Worm (Caenorhabditis elegans) whole organism, L3 larva: ENCODE results near the gene K08H2.2.

Experiments
- ZK546.5 ChIP-seq: sonication (generic microtip); optimal IDR thresholded peaks from 2 replicates; lab custom pipeline; 2017; ENCODE audit warnings: missing biosample characterization, missing genetic modification characterization
- aly-2 ChIP-seq: fragments of 150-350 bp; optimal IDR thresholded peaks from 2 replicates; lab custom pipeline; 2014; ENCODE audit warnings: missing biosample characterization, missing genetic modification characterization
- ceh-9 ChIP-seq: sonication (generic microtip); optimal IDR thresholded peaks from 2 replicates; lab custom pipeline; 2018; ENCODE audit warnings: missing biosample characterization, missing genetic modification characterization
- elt-2 ChIP-seq: sonication (generic microtip); optimal IDR thresholded peaks from 2 replicates; lab custom pipeline; 2016; ENCODE audit warnings: missing genetic modification reagents, mild to moderate bottlenecking, missing genetic modification characterization, missing compliant biosample characterization
- fkh-10 ChIP-seq: sonication (generic microtip); optimal IDR thresholded peaks from 2 replicates; lab custom pipeline; 2017; ENCODE audit warnings: missing biosample characterization, missing genetic modification reagents, missing genetic modification characterization
- nhr-11 ChIP-seq: fragments of 150-350 bp; optimal IDR thresholded peaks from 2 replicates; lab custom pipeline; 2014; ENCODE audit warnings: missing biosample characterization, missing genetic modification characterization
- nhr-237 ChIP-seq: fragments of 150-350 bp; optimal IDR thresholded peaks from 2 replicates; lab custom pipeline; 2014; ENCODE audit warnings: missing biosample characterization, missing genetic modification characterization
- nhr-76 ChIP-seq: fragments of 150-350 bp; sonication (generic microtip); optimal IDR thresholded peaks from 5 replicates; lab custom pipeline; 2014; ENCODE audit warnings: missing biosample characterization, missing genetic modification characterization
- pha-4 ChIP-seq: fragments of 150-350 bp; optimal IDR thresholded peaks from 2 replicates; lab custom pipeline; 2014; ENCODE audit warnings: missing biosample characterization, missing genetic modification reagents, missing genetic modification characterization
- tbx-2 ChIP-seq: sonication (generic microtip); optimal IDR thresholded peaks from 2 replicates; lab custom pipeline; 2016; ENCODE audit warnings: mild to moderate bottlenecking, missing genetic modification characterization, missing compliant biosample characterization
- unc-62 ChIP-seq: fragments of 150-350 bp; sonication (generic microtip); optimal IDR thresholded peaks from 4 replicates; lab custom pipeline; 2014; ENCODE audit warnings: missing biosample characterization, missing genetic modification reagents, missing genetic modification characterization
- zag-1 ChIP-seq: fragments of 150-350 bp; optimal IDR thresholded peaks from 2 replicates; lab custom pipeline; 2014; ENCODE audit warnings: missing biosample characterization, missing genetic modification characterization
- ztf-11 ChIP-seq: fragments of 150-350 bp; optimal IDR thresholded peaks from 2 replicates; lab custom pipeline; 2014; ENCODE audit warnings: missing biosample characterization, missing genetic modification characterization

ce11 chrX:13251354-13251843 lies 16.6 kb upstream of the K08H2.2 start:
- TF ChIP-seq zag-1 (tag; lab: Kevin White, UChicago) = no peak
- TF ChIP-seq nhr-76 (tag; lab: Kevin White, UChicago) = no peak
- peak; percentile 89 for TF ChIP-seq pha-4 (tag; lab: Kevin White, UChicago)
- no peak for TF ChIP-seq ceh-9
- no peak for TF ChIP-seq aly-2
- TF ChIP-seq ZK546.5 (tag; lab: Kevin White, UChicago) = no peak
- peak; percentile 42 for TF ChIP-seq tbx-2 (tag; lab: Kevin White, UChicago)
- no peak for TF ChIP-seq ztf-11 (tag; lab: Kevin White, UChicago)
- no peak for TF ChIP-seq fkh-10
- no peak for TF ChIP-seq nhr-11
- no peak for TF ChIP-seq unc-62 (GFP tag; lab: Kevin White, UChicago)
- no peak for TF ChIP-seq nhr-237 (tag; lab: Kevin White, UChicago)
- TF ChIP-seq elt-2 (tag; lab: Kevin White, UChicago) = peak; percentile 41
